Fruit fly (Drosophila melanogaster): ENCODE data around the gene VhaM9.7-a.

The VhaM9.7-a gene

DNA sequence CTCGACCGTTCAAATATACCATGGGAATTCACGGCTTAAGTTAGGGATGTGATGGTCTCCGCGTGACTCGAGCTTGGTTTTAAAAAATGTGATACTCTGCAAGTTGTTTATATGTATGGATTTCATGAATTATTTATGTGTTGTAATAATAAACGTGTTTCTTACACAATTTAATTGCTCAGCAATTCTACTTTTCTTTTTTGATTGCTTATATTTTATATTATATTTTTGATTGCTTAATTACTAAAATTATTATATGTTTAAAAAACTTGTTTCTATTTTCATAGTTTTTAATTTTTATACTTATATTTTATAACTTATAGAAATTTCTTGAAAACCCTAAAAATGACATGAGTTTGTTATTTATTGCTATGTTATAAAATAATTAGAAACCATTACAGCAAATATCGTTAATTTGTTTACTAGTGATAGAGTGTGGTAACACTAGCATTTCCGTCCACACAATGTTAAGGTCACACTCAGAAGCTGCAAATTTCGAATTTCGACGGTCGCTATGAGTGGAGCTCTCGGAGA is 8.1 kb upstream of the VhaM9.7-a start, which contains the start of the genes ago and CG1265 (continued):
- peak; percentile 87 for TF ChIP-seq row (GFP tag; IDR thresholded peaks at IDR 0.05)
- TF ChIP-seq CG12299 (tag; optimal IDR thresholded peaks at IDR 0.05), result no peak
- TF ChIP-seq CG15269 (tag; optimal IDR thresholded peaks at IDR 0.05), result peak; percentile 52
- peak; percentile 10 for TF ChIP-seq CG9609 (GFP tag; optimal IDR thresholded peaks at IDR 0.05)
- peak; percentile 37 for TF ChIP-seq Usf (GFP tag; optimal IDR thresholded peaks at IDR 0.05)
- TF ChIP-seq CG33213 (GFP tag; optimal IDR thresholded peaks at IDR 0.05), result no peak
- TF ChIP-seq Dbx (GFP tag; IDR thresholded peaks at IDR 0.05), result 0 out of 3 replicates have a peak, but pooled peaks have one; percentile 32
- peak; percentile 35 for TF ChIP-seq CG17385 (GFP tag; optimal IDR thresholded peaks at IDR 0.05)
- TF ChIP-seq CG7372 (GFP tag; IDR thresholded peaks at IDR 0.05), result peak; percentile 46
- peak; percentile 45 for TF ChIP-seq CG1603 (tag; optimal IDR thresholded peaks at IDR 0.05)
- TF ChIP-seq CG5180 (GFP tag; optimal IDR thresholded peaks at IDR 0.05), result peak; percentile 2
- peak; percentile 32 for TF ChIP-seq Chrac-16 (GFP tag; optimal IDR thresholded peaks at IDR 0.05)
- no peak for TF ChIP-seq chif (GFP tag; optimal IDR thresholded peaks at IDR 0.05)
- TF ChIP-seq Nf-YC (tag; optimal IDR thresholded peaks at IDR 0.05), result peak; percentile 62
- TF ChIP-seq Sry-δ (GFP tag; optimal IDR thresholded peaks at IDR 0.05), result peak; percentile 68
- TF ChIP-seq ara (GFP tag; IDR thresholded peaks at IDR 0.05), result 0 out of 2 replicates have a peak, but pooled peaks have one; percentile 31
- no peak for TF ChIP-seq gro (GFP tag; optimal IDR thresholded peaks at IDR 0.05)
- TF ChIP-seq Doc3 (GFP tag; IDR thresholded peaks at IDR 0.05; ENCODE audit: partially characterized antibody), result 0 out of 3 replicates have a peak, but pooled peaks have one; percentile 9
- TF ChIP-seq CG10321 (GFP tag; IDR thresholded peaks at IDR 0.05), result no peak
- TF ChIP-seq CG18619 (GFP tag; optimal IDR thresholded peaks at IDR 0.05), result peak; percentile 15
- peak; percentile 31 for TF ChIP-seq Oli (tag; optimal IDR thresholded peaks at IDR 0.05)
- TF ChIP-seq Fer3 (tag; optimal IDR thresholded peaks at IDR 0.05), result no peak
- TF ChIP-seq z (GFP tag; IDR thresholded peaks at IDR 0.05), result no peak
- TF ChIP-seq trh (GFP tag; optimal IDR thresholded peaks at IDR 0.05), result no peak
- TF ChIP-seq CG10267 (tag; optimal IDR thresholded peaks at IDR 0.05), result peak; percentile 38
- TF ChIP-seq CG17829 (tag; optimal IDR thresholded peaks at IDR 0.05), result peak; percentile 52
- TF ChIP-seq CG8765 (GFP tag; IDR thresholded peaks at IDR 0.05), result no peak
- TF ChIP-seq CG10147 (GFP tag; optimal IDR thresholded peaks at IDR 0.05), result no peak
- no peak for TF ChIP-seq CG6175 (GFP tag; IDR thresholded peaks at IDR 0.05)
- no peak for TF ChIP-seq CG13624 (GFP tag; optimal IDR thresholded peaks at IDR 0.05)
- peak; percentile 99 for TF ChIP-seq CG14710 (tag; optimal IDR thresholded peaks at IDR 0.05)
- peak; percentile 39; the same call in 2 of the 4 replicates for TF ChIP-seq Dll (GFP tag; IDR thresholded peaks at IDR 0.05; ENCODE audit: partially characterized antibody)
- peak; percentile 24 for TF ChIP-seq CG7786 (GFP tag; optimal IDR thresholded peaks at IDR 0.05)
- no peak for TF ChIP-seq hb (GFP tag; IDR thresholded peaks at IDR 0.05; ENCODE audit: partially characterized antibody)
- TF ChIP-seq Fer1 (GFP tag; optimal IDR thresholded peaks at IDR 0.05), result peak; percentile 28
- TF ChIP-seq Sox102F (GFP tag; optimal IDR thresholded peaks at IDR 0.05), result peak; percentile 34
- TF ChIP-seq CG12659 (GFP tag; optimal IDR thresholded peaks at IDR 0.05), result peak; percentile 54
- peak; percentile 61 for TF ChIP-seq amos (GFP tag; IDR thresholded peaks at IDR 0.05; ENCODE audit: partially characterized antibody)
- no peak; the same call in 1 of the 2 replicates for TF ChIP-seq CG17328 (GFP tag; IDR thresholded peaks at IDR 0.05)
- peak; percentile 67 for TF ChIP-seq slbo (GFP tag; IDR thresholded peaks at IDR 0.05)
- TF ChIP-seq ranshi (GFP tag; IDR thresholded peaks at IDR 0.05), result peak; percentile 50
- TF ChIP-seq CG2712 (tag; optimal IDR thresholded peaks at IDR 0.05), result peak; percentile 69
- TF ChIP-seq CG31365 (tag; optimal IDR thresholded peaks at IDR 0.05), result no peak
- TF ChIP-seq tna (GFP tag; IDR thresholded peaks at IDR 0.05; ENCODE audit: partially characterized antibody), result no peak
- peak; percentile 34 for TF ChIP-seq bcd (GFP tag; optimal IDR thresholded peaks at IDR 0.05)
- TF ChIP-seq chn (GFP tag; optimal IDR thresholded peaks at IDR 0.05), result no peak
- peak; percentile 92 for TF ChIP-seq CG3995 (GFP tag; optimal IDR thresholded peaks at IDR 0.05)
- no peak for TF ChIP-seq CG1647 (GFP tag; optimal IDR thresholded peaks at IDR 0.05)
- TF ChIP-seq disco-r (GFP tag; optimal IDR thresholded peaks at IDR 0.05), result no peak
- TF ChIP-seq ewg (GFP tag; optimal IDR thresholded peaks at IDR 0.05), result peak; percentile 2
